Worm (Caenorhabditis elegans) whole organism, L1 larva: ENCODE results near the gene nex-2.

ENCODE experiments used
- C16A3.4 ChIP-seq: fragments of 150-350 bp; optimal IDR thresholded peaks from 2 replicates; lab custom pipeline; 2014; ENCODE audit warnings: missing biosample characterization, missing genetic modification characterization
- C34B4.2 ChIP-seq: sonication (generic microtip); optimal IDR thresholded peaks from 2 replicates; lab custom pipeline; 2017; ENCODE audit warnings: mild to moderate bottlenecking, missing genetic modification characterization, missing compliant biosample characterization
- efl-3 ChIP-seq: fragments of 200-800 bp; sonication (Bioruptor generic); optimal IDR thresholded peaks from 2 replicates; lab custom pipeline; 2018; ENCODE audit warnings: mild to moderate bottlenecking, missing genetic modification characterization, missing compliant biosample characterization
- elt-2 ChIP-seq: sonication (generic microtip); optimal IDR thresholded peaks from 2 replicates; lab custom pipeline; 2016; ENCODE audit warnings: missing genetic modification characterization, mild to moderate bottlenecking, inconsistent platforms, missing compliant biosample characterization, missing genetic modification reagents
- nhr-85 ChIP-seq: sonication (generic microtip); peaks from one replicate; lab custom pipeline; 2016; ENCODE audit warnings: missing genetic modification characterization, inconsistent platforms, missing compliant biosample characterization
- sptf-1 ChIP-seq: fragments of 150-350 bp; optimal IDR thresholded peaks from 2 replicates; lab custom pipeline; 2014; ENCODE audit warnings: missing biosample characterization, missing genetic modification characterization
- vab-15 ChIP-seq: sonication (generic microtip); optimal IDR thresholded peaks from 2 replicates; lab custom pipeline; 2017; ENCODE audit warnings: missing genotype, mild to moderate bottlenecking, missing genetic modification characterization, missing compliant biosample characterization
- ztf-11 ChIP-seq, 2 experiments: sonication (generic microtip); optimal IDR thresholded peaks; 2 replicates each; lab custom pipeline; 2016 to 2017; ENCODE audit warnings: missing genetic modification characterization in 2 of 2, missing biosample characterization in 1 of 2, missing compliant biosample characterization in 1 of 2
- ztf-4 ChIP-seq: fragments of 150-350 bp; optimal IDR thresholded peaks from 2 replicates; lab custom pipeline; 2014; ENCODE audit warnings: missing biosample characterization, missing genetic modification characterization

The nex-2 gene

ce11 chrIII:10278826-10279225, 51.4 kb downstream of the nex-2 start, which contains the start of gene pad-2:
Gene pad-2, plus strand, starts transcription at chrIII:10279126.
- no peak for TF ChIP-seq ztf-4 (tag; lab: Kevin White, UChicago)
- TF ChIP-seq sptf-1 (tag; lab: Kevin White, UChicago) = no peak
- no peak for TF ChIP-seq ztf-11 (tag; optimal IDR thresholded peaks at IDR 0.05; lab: Kevin White, UChicago)
- TF ChIP-seq elt-2 = no peak
- no peak for TF ChIP-seq nhr-85 (tag; lab: Kevin White, UChicago)
- no peak for TF ChIP-seq C34B4.2 (tag; lab: Kevin White, UChicago)
- no peak for TF ChIP-seq efl-3
- no peak for TF ChIP-seq vab-15
- TF ChIP-seq C16A3.4 (tag; lab: Kevin White, UChicago) = no peak
